Fruit fly (Drosophila melanogaster): Measurements from ENCODE around the gene lic.

The lic gene

DNA sequence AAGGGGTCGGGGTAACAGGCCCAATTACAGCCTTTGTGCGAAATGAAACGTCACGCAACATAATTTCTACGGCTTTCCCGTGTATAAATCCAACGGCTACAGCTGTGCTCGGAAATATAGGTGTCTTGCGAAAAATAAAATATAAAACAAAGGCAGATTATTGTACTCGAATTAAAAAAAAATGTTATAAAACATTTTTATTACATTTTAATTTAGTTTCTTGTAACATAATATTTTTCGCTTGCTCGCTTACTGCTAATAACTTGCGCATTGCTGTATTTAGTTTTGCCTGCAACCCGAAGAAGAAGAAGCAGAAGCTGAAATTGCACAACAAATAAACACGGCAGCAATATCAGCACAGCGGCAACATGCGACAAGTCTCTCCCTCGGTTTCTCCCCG is 52.2 kb downstream of the lic start (continued):
- TF ChIP-seq sisA (GFP tag; IDR thresholded peaks at IDR 0.05) (0 out of 2 replicates have a peak, but pooled peaks have one; percentile 40), gfzf (GFP tag; optimal IDR thresholded peaks at IDR 0.05) (no peak), CG14860 (GFP tag; IDR thresholded peaks at IDR 0.05; ENCODE audit: partially characterized antibody) (no peak), nau (GFP tag; optimal IDR thresholded peaks at IDR 0.05) (peak; percentile 2), CG5180 (GFP tag; optimal IDR thresholded peaks at IDR 0.05) (peak; percentile 10), Xbp1 (GFP tag; optimal IDR thresholded peaks at IDR 0.05) (peak; percentile 34), CG32532 (GFP tag; IDR thresholded peaks at IDR 0.05) (peak; percentile 28; the same call in 1 of the 2 replicates), CG10979 (tag; optimal IDR thresholded peaks at IDR 0.05) (peak; percentile 33), dan (GFP tag; IDR thresholded peaks at IDR 0.05) (no peak), az2 (GFP tag; optimal IDR thresholded peaks at IDR 0.05) (peak; percentile 34), dmrt11E (tag; optimal IDR thresholded peaks at IDR 0.05) (peak; percentile 31), CG11695 (GFP tag; IDR thresholded peaks at IDR 0.05) (peak; percentile 52; the same call in 1 of the 3 replicates), gcm (GFP tag; optimal IDR thresholded peaks at IDR 0.05) (peak; percentile 28), CG10209 (GFP tag; optimal IDR thresholded peaks at IDR 0.05) (peak; percentile 36), CG11247 (GFP tag; IDR thresholded peaks at IDR 0.05) (no peak), ase (GFP tag; IDR thresholded peaks at IDR 0.05) (0 out of 3 replicates have a peak, but pooled peaks have one; percentile 31), CG12659 (GFP tag; optimal IDR thresholded peaks at IDR 0.05) (peak; percentile 25), dmrt99B (tag; optimal IDR thresholded peaks at IDR 0.05) (peak; percentile 74), Sox102F (GFP tag; optimal IDR thresholded peaks at IDR 0.05) (peak; percentile 70), ci (GFP tag; IDR thresholded peaks at IDR 0.05) (peak; percentile 58; the same call in 2 of the 3 replicates), CG11696 (GFP tag; IDR thresholded peaks at IDR 0.05) (peak; percentile 68), CG11456 (GFP tag; IDR thresholded peaks at IDR 0.05) (0 out of 3 replicates have a peak, but pooled peaks have one; percentile 40), CG15011 (GFP tag; optimal IDR thresholded peaks at IDR 0.05) (no peak), Abd-B (GFP tag; optimal IDR thresholded peaks at IDR 0.05) (peak; percentile 13), CG13424 (tag; optimal IDR thresholded peaks at IDR 0.05) (peak; percentile 55), gem (tag; optimal IDR thresholded peaks at IDR 0.05) (peak; percentile 67), Usf (GFP tag; optimal IDR thresholded peaks at IDR 0.05) (no peak), HLH4C (GFP tag; IDR thresholded peaks at IDR 0.05; ENCODE audit: partially characterized antibody) (no peak), CG14667 (GFP tag; IDR thresholded peaks at IDR 0.05) (peak; percentile 40; the same call in 1 of the 2 replicates), CG1603 (tag; optimal IDR thresholded peaks at IDR 0.05) (peak; percentile 41), Six4 (GFP tag; optimal IDR thresholded peaks at IDR 0.05) (peak; percentile 6), Hmx (GFP tag; optimal IDR thresholded peaks at IDR 0.05) (no peak), CG7271 (tag; optimal IDR thresholded peaks at IDR 0.05) (peak; percentile 76), CG6689 (GFP tag; IDR thresholded peaks at IDR 0.05) (peak; percentile 66), Hr51 (GFP tag; optimal IDR thresholded peaks at IDR 0.05) (peak in 1 of 2 experiments; percentile 78), unpg (GFP tag; optimal IDR thresholded peaks at IDR 0.05) (peak; percentile 63)

All from whole organism, embryonic.